Worm (Caenorhabditis elegans) whole organism, L4/young adult: Measurements from ENCODE around the gene C04E7.5.
"Not testable (repeated sequence)": the region's sequence is repeated elsewhere in the genome, so short reads cannot be mapped to it uniquely, and the experiment has no call there.

ENCODE experiments used
- W03F9.2 ChIP-seq: fragments of 150-350 bp; optimal IDR thresholded peaks from 2 replicates; lab custom pipeline; 2014; ENCODE audit warnings: missing biosample characterization, missing genetic modification characterization
- dao-5 ChIP-seq: sonication (generic microtip); optimal IDR thresholded peaks from 2 replicates; lab custom pipeline; 2016; ENCODE audit warnings: missing genotype, missing genetic modification characterization, moderate library complexity, missing compliant biosample characterization
- him-1 ChIP-seq: sonication (generic microtip); optimal IDR thresholded peaks from 2 replicates; lab custom pipeline; 2016; ENCODE audit warnings: missing genotype, missing genetic modification reagents, missing genetic modification characterization, missing compliant biosample characterization

The C04E7.5 gene

DNA sequence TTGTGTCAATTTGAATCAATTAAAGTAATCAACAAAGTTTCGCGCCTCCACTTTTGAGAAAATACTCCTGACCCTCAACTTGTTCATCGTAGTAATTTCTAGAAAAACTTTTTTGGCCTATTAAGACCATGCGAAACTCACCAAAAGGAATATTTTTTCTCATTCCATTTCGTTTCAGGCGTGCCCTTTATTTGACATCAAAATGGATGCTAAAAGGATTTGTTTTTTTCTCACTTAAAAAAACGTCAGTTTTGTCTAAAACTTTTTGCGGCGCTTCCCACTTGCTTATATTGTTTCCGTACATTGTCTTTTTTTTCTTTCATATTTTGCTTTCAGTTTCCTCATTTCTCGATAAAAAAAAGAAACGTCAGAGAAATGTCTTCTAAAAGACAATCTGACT is at the start of gene C04E7.5:
C04E7.5 (plus strand) TSS at position 301 of the 400 bp plus-strand sequence.
- no peak for TF ChIP-seq him-1
- TF ChIP-seq dao-5, result no peak
- TF ChIP-seq W03F9.2 (tag; lab: Kevin White, UChicago), result no peak

- no peak for TF ChIP-seq him-1
- TF ChIP-seq W03F9.2 (tag; lab: Kevin White, UChicago), result no peak
- TF ChIP-seq dao-5, result no peak
These were observed 49.4 kb upstream of the C04E7.5 start, which contains the start of gene nlp-64 for ce11 chrX:311211-311610. nlp-64 (minus strand) TSS chrX:311311.

DNA sequence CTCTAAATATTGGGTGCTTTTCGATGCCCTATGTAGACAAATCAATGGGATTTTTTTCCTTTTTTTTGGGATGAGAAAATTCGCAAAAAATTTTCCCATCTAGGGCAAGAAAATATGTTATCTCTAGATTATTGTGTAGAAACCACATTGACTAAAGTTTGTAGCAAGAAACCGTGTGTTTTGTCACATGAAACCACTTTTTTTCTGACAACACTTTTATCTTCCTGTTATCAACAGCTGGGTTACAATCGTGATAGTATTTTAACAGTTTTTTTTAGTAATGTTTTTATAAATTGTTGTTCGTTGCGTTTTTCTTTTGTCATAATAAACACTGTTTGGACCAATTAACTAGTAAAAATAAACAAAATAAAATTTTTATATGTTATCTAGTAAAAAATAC is 48.3 kb upstream of the C04E7.5 start:
- TF ChIP-seq W03F9.2 (tag; lab: Kevin White, UChicago) (no peak), him-1 (no peak), dao-5 (no peak)

DNA sequence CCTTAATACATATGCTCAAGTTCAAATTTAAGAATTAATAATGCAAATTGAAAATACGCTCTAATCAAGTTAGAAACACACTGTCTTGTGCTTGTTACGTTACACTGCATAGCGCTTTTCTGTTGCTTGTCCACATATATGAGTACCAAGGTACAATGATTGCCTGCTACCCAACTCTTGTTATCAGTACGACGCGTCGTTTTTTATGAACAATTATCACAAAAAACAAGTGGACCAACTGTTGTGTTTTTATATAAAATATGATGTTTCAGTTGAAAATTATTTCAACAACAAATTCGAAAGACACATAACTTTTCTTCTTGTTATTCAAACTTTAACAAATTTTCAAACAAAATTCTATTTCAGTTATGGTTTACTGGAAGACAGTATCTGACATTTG is 47.7 kb upstream of the C04E7.5 start, which contains the start of gene M02E1.4:
M02E1.4 (plus strand) TSS at position 367 of the 400 bp plus-strand sequence.
- no peak for TF ChIP-seq dao-5
- no peak for TF ChIP-seq W03F9.2 (tag; lab: Kevin White, UChicago)

- TF ChIP-seq W03F9.2 (tag; lab: Kevin White, UChicago); dao-5; him-1: not testable (repeated sequence)
These were observed 38.4 kb upstream of the C04E7.5 start, which contains the start of gene M02E1.3 for ce11 chrX:322223-322622. M02E1.3 (plus strand) TSS chrX:322523.

DNA sequence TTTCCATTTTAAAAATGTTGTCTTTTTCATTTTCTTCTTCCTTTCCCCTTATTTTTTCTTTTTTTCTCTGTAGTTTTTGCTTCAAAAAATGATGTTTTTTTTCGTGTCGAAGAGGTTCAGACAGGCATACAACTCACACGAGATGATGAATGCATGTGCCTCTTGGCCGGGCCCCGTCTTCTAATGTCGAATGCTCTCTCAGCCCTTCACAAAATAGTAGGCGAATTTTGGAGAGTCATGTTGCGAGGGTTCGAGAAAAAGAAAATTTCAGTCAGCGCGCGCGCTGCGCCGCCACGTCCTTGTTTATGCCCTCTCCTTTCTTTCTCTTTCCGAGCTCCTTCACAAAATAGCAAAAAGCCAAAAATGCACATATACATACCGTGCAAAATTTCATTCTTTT is 36.6 kb upstream of the C04E7.5 start:
- TF ChIP-seq W03F9.2 (tag; lab: Kevin White, UChicago) (peak; percentile 45), dao-5 (no peak), him-1 (peak; percentile 43)

- TF ChIP-seq W03F9.2 (tag; lab: Kevin White, UChicago), result peak; percentile 53
- no peak for TF ChIP-seq dao-5
These were observed 34.9 kb upstream of the C04E7.5 start, which contains the start of gene M02E1.1 for ce11 chrX:325597-326161. M02E1.1 (plus strand) TSS chrX:326111.

- TF ChIP-seq him-1 (no peak), dao-5 (no peak), W03F9.2 (tag; lab: Kevin White, UChicago) (no peak)
These were observed 31.8 kb upstream of the C04E7.5 start for ce11 chrX:328736-329135.

DNA sequence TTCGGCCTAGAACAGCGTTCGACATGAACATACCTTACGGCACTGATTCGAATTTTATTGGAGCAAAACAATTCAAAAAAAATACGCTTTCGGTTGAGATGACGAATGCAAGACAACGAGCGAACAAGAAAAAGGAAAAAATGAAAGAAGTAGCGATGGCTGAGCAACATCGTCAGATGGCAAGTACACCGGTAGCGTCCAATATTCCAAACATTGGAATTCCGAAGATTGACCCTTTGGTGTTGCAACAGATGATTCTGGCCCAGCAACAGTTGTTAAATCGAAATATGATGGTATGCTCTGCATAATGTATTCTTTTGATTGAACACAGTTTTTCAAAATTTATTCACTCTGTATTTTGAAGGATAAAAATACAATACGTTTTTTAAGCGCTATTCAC is 27.9 kb upstream of the C04E7.5 start:
- no peak for TF ChIP-seq W03F9.2 (tag; lab: Kevin White, UChicago)
- TF ChIP-seq dao-5, result no peak
- no peak for TF ChIP-seq him-1

- TF ChIP-seq W03F9.2 (tag; lab: Kevin White, UChicago), result no peak
- no peak for TF ChIP-seq dao-5
- no peak for TF ChIP-seq him-1
These were observed 26.1 kb upstream of the C04E7.5 start for ce11 chrX:334452-334851.

DNA sequence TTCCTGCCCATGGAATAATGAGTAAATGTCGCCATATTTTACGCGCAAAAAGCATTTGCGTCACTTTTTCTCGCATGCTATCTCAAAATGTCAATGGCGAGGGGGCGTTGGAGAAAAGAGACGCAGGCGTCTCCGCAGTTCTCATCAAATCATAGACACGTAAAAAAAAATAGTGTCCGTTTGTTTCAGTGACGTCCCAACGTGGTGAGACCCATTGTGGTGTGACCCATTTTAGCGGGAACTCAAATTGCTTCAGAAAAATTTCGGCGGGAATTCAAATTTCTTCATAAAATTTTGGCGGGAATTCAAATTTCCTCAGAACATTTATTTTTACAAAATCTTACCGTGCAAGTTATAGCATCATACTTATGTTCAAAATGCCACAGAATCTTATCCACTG is 16.8 kb upstream of the C04E7.5 start:
- no peak for TF ChIP-seq dao-5
- TF ChIP-seq W03F9.2 (tag; lab: Kevin White, UChicago), result no peak
- no peak for TF ChIP-seq him-1

ce11 chrX:347117-347516 is 13.5 kb upstream of the C04E7.5 start, which contains the start of gene C04E7.3:
C04E7.3 (minus strand) TSS chrX:347217.
- not testable (repeated sequence) for TF ChIP-seq dao-5; him-1; W03F9.2 (tag; lab: Kevin White, UChicago)

ce11 chrX:348141-348540 is 12.4 kb upstream of the C04E7.5 start:
- no peak for TF ChIP-seq him-1

ce11 chrX:353134-353669 is 7.4 kb upstream of the C04E7.5 start, which contains the start of gene sor-3:
sor-3 (plus strand) TSS chrX:353619.
- TF ChIP-seq him-1 (peak; percentile 61), dao-5 (no peak)

ce11 chrX:357792-358191 is 2.8 kb upstream of the C04E7.5 start, which contains the start of gene C04E7.1:
C04E7.1 (plus strand) TSS chrX:358092.
- no peak for TF ChIP-seq W03F9.2 (tag; lab: Kevin White, UChicago)
- no peak for TF ChIP-seq him-1
- no peak for TF ChIP-seq dao-5

- TF ChIP-seq dao-5 (no peak), W03F9.2 (tag; lab: Kevin White, UChicago) (no peak), him-1 (no peak)
These were observed 9.3 kb downstream of the C04E7.5 start for ce11 chrX:369923-370322.
